Worm (Caenorhabditis elegans): ENCODE results near the gene nse-4.

DNA sequence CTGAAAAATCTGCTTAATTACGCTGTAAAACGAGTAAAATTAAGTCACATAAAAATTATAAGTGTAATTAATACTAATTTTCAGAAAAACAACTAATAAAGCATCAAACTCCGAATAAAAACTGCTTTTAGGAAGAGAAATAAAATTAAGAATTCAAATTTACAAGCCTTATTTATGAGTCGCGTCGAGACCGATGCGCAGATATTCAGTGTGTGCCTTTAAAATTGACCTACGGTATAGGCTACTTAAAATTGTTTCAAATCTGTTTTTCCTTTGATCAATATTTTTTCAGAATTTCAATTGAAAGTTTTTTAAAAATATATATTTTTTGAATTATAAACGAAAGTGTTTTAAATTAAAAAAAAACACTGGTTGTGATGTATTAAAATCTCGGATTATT, 17.5 kb downstream of the nse-4 start, which contains the start of gene sms-1:
- TF ChIP-seq unc-62 (GFP tag; optimal IDR thresholded peaks at IDR 0.05) (no peak), elt-1 (tag; optimal IDR thresholded peaks at IDR 0.05; ENCODE audit: borderline replicate concordance, insufficient read depth) (no peak), ceh-43 (GFP tag; optimal IDR thresholded peaks at IDR 0.05) (no peak), unc-39 (tag; optimal IDR thresholded peaks at IDR 0.05) (no peak), nhr-12 (tag; optimal IDR thresholded peaks at IDR 0.05) (no peak), nhr-237 (tag; optimal IDR thresholded peaks at IDR 0.05) (no peak), lsy-2 (tag; optimal IDR thresholded peaks at IDR 0.05) (no peak), nhr-28 (tag; optimal IDR thresholded peaks at IDR 0.05) (no peak), ztf-11 (tag; optimal IDR thresholded peaks at IDR 0.05) (no peak), mls-2 (tag; optimal IDR thresholded peaks at IDR 0.05) (no peak), ham-2 (GFP tag; optimal IDR thresholded peaks at IDR 0.05) (no peak), elt-3 (tag; optimal IDR thresholded peaks at IDR 0.05) (no peak)
